Fruit fly (Drosophila melanogaster) whole organism, prepupa: ENCODE measurements around the gene CG8319.

ENCODE experiments used
- Blimp-1 ChIP-seq: fragments of 200-800 bp; sonication (Bioruptor generic); optimal IDR thresholded peaks from 3 replicates; lab custom pipeline; 2017; ENCODE audit warnings: missing biosample characterization, missing genetic modification characterization, mild to moderate bottlenecking, moderate library complexity, missing genetic modification reagents
- CG10631 ChIP-seq: fragments of 200-800 bp; sonication (Bioruptor generic); optimal IDR thresholded peaks from 2 replicates; lab custom pipeline; 2016; ENCODE audit warnings: missing biosample characterization, missing genetic modification characterization
- CG11294 ChIP-seq: fragments of 200-800 bp; sonication (Bioruptor generic); IDR thresholded peaks from 2 replicates; pipeline ENCODE4 v1.3.6; 2022; ENCODE audit warnings: missing biosample characterization, missing genetic modification characterization
- CG11762 ChIP-seq: fragments of 200-800 bp; sonication (Bioruptor generic); optimal IDR thresholded peaks from 3 replicates; lab custom pipeline; 2016; ENCODE audit warnings: missing biosample characterization, missing genetic modification characterization; ENCODE audit not compliant: insufficient read depth
- CG11902 ChIP-seq: fragments of 200-800 bp; sonication (Bioruptor generic); optimal IDR thresholded peaks from 3 replicates; lab custom pipeline; 2016; ENCODE audit warnings: missing biosample characterization, missing genetic modification characterization
- CG15336 ChIP-seq: fragments of 200-800 bp; sonication (Bioruptor generic); IDR thresholded peaks from 2 replicates; pipeline ENCODE4 v1.3.6; 2022; ENCODE audit warnings: missing biosample characterization, missing genetic modification characterization
- CG16779 ChIP-seq: fragments of 200-800 bp; sonication (Bioruptor generic); optimal IDR thresholded peaks from 3 replicates; lab custom pipeline; 2017; ENCODE audit warnings: missing biosample characterization, mild to moderate bottlenecking, missing genetic modification characterization
- CG3032 ChIP-seq: fragments of 200-800 bp; optimal IDR thresholded peaks from 2 replicates; lab custom pipeline; 2019; ENCODE audit warnings: missing biosample characterization, mild to moderate bottlenecking, missing genetic modification characterization, moderate library complexity
- CG32006 ChIP-seq: fragments of 200-800 bp; sonication (Bioruptor generic); optimal IDR thresholded peaks from 3 replicates; lab custom pipeline; 2017; ENCODE audit warnings: missing biosample characterization, mild to moderate bottlenecking, missing genetic modification characterization
- CG34406 ChIP-seq: fragments of 200-800 bp; sonication (Bioruptor generic); optimal IDR thresholded peaks from 3 replicates; lab custom pipeline; 2016; ENCODE audit warnings: missing biosample characterization, missing genetic modification characterization
- CG3919 ChIP-seq: fragments of 200-800 bp; sonication (Bioruptor generic); optimal IDR thresholded peaks from 3 replicates; lab custom pipeline; 2016; ENCODE audit warnings: missing biosample characterization, missing genetic modification characterization
- CG4318 ChIP-seq: fragments of 200-800 bp; sonication (Bioruptor generic); optimal IDR thresholded peaks from 3 replicates; lab custom pipeline; 2017; ENCODE audit warnings: missing biosample characterization, mild to moderate bottlenecking, missing genetic modification characterization
- CG6163 ChIP-seq: fragments of 200-800 bp; sonication (Bioruptor generic); IDR thresholded peaks from 3 replicates; pipeline ENCODE4 v1.3.6; 2022; ENCODE audit warnings: missing biosample characterization, missing genetic modification characterization
- CG6276 ChIP-seq: fragments of 200-800 bp; sonication (Bioruptor generic); optimal IDR thresholded peaks from 2 replicates; lab custom pipeline; 2017; ENCODE audit warnings: missing biosample characterization, mild to moderate bottlenecking, missing genetic modification characterization
- CG6792 ChIP-seq: fragments of 200-800 bp; sonication (Bioruptor generic); optimal IDR thresholded peaks from 3 replicates; lab custom pipeline; 2016; ENCODE audit warnings: missing biosample characterization, missing genetic modification characterization
- CG6808 ChIP-seq: fragments of 200-800 bp; sonication (Bioruptor generic); optimal IDR thresholded peaks from 3 replicates; lab custom pipeline; 2017; ENCODE audit warnings: missing biosample characterization, missing genetic modification characterization, mild to moderate bottlenecking, moderate library complexity, missing genetic modification reagents
- CG6854 ChIP-seq: fragments of 200-800 bp; sonication (Bioruptor generic); optimal IDR thresholded peaks from 2 replicates; lab custom pipeline; 2017; ENCODE audit warnings: missing biosample characterization, mild to moderate bottlenecking, missing genetic modification characterization
- CG8319 ChIP-seq: fragments of 200-800 bp; sonication (Bioruptor generic); optimal IDR thresholded peaks from 3 replicates; lab custom pipeline; 2016; ENCODE audit warnings: missing biosample characterization, missing genetic modification characterization
- CG8632 ChIP-seq: fragments of 200-800 bp; sonication (Bioruptor generic); optimal IDR thresholded peaks from 3 replicates; lab custom pipeline; 2016; ENCODE audit warnings: missing biosample characterization, missing genetic modification characterization
- CG9139 ChIP-seq: fragments of 200-800 bp; sonication (Bioruptor generic); optimal IDR thresholded peaks from 3 replicates; lab custom pipeline; 2017; ENCODE audit warnings: missing biosample characterization, mild to moderate bottlenecking, missing genetic modification characterization
- Eip75B ChIP-seq: fragments of 200-800 bp; sonication (Bioruptor generic); optimal IDR thresholded peaks from 3 replicates; lab custom pipeline; 2016; ENCODE audit warnings: missing biosample characterization, missing genetic modification characterization
- Eip78C ChIP-seq: fragments of 200-800 bp; sonication (Bioruptor generic); peaks from one replicate; lab custom pipeline; 2016; ENCODE audit warnings: missing biosample characterization, missing genetic modification characterization
- Eip93F ChIP-seq: fragments of 200-800 bp; sonication (Bioruptor generic); optimal IDR thresholded peaks from 2 replicates; lab custom pipeline; 2016; ENCODE audit warnings: missing biosample characterization, mild to moderate bottlenecking, missing genetic modification characterization
- Ets21C ChIP-seq: fragments of 200-800 bp; sonication (Bioruptor generic); optimal IDR thresholded peaks from 3 replicates; lab custom pipeline; 2016; ENCODE audit warnings: missing biosample characterization, missing genetic modification characterization
- Gug ChIP-seq: fragments of 200-800 bp; sonication (Bioruptor generic); IDR thresholded peaks from 2 replicates; pipeline ENCODE4 v1.3.6; 2022; ENCODE audit warnings: missing biosample characterization, missing genetic modification characterization
- Hr38 ChIP-seq: sonication (Bioruptor generic); optimal IDR thresholded peaks from 2 replicates; lab custom pipeline; 2016; ENCODE audit warnings: missing biosample characterization, missing genetic modification characterization
- Hr39 ChIP-seq: fragments of 200-800 bp; sonication (Bioruptor generic); optimal IDR thresholded peaks from 2 replicates; lab custom pipeline; 2016; ENCODE audit warnings: missing biosample characterization, missing genetic modification characterization
- Hr4 ChIP-seq: fragments of 200-800 bp; sonication (Bioruptor generic); optimal IDR thresholded peaks from 3 replicates; lab custom pipeline; 2016; ENCODE audit warnings: missing biosample characterization, missing genetic modification characterization
- Lpt ChIP-seq: fragments of 200-800 bp; sonication (Bioruptor generic); optimal IDR thresholded peaks from 3 replicates; lab custom pipeline; 2016; ENCODE audit warnings: missing biosample characterization, missing genetic modification characterization
- Met ChIP-seq: fragments of 200-800 bp; sonication (Bioruptor generic); optimal IDR thresholded peaks from 3 replicates; lab custom pipeline; 2016; ENCODE audit warnings: missing biosample characterization, missing genetic modification characterization
- Sox14 ChIP-seq: fragments of 200-800 bp; sonication (Bioruptor generic); optimal IDR thresholded peaks from 3 replicates; lab custom pipeline; 2016; ENCODE audit warnings: missing biosample characterization, missing genetic modification characterization
- cyc ChIP-seq: fragments of 200-800 bp; sonication (Bioruptor generic); optimal IDR thresholded peaks from 3 replicates; lab custom pipeline; 2016; ENCODE audit warnings: missing biosample characterization, missing genetic modification characterization
- dac ChIP-seq: fragments of 200-800 bp; sonication (Bioruptor generic); optimal IDR thresholded peaks from 2 replicates; lab custom pipeline; 2017; ENCODE audit warnings: missing biosample characterization, mild to moderate bottlenecking, missing genetic modification characterization
- dsx ChIP-seq: fragments of 200-800 bp; optimal IDR thresholded peaks from 3 replicates; lab custom pipeline; 2019; ENCODE audit warnings: missing biosample characterization, mild to moderate bottlenecking, missing genetic modification characterization, moderate library complexity; ENCODE audit not compliant: poor library complexity, severe bottlenecking
- eg ChIP-seq: fragments of 200-800 bp; sonication (Bioruptor generic); IDR thresholded peaks from 3 replicates; pipeline ENCODE4 v1.3.6; 2022; ENCODE audit warnings: missing biosample characterization, missing genetic modification characterization
- fd59A ChIP-seq: fragments of 200-800 bp; sonication (Bioruptor generic); optimal IDR thresholded peaks from 2 replicates; lab custom pipeline; 2017; ENCODE audit warnings: missing biosample characterization, mild to moderate bottlenecking, missing genetic modification characterization, missing genetic modification reagents
- fd85E ChIP-seq: fragments of 200-800 bp; sonication (Bioruptor generic); optimal IDR thresholded peaks from 3 replicates; lab custom pipeline; 2016; ENCODE audit warnings: missing biosample characterization, missing genetic modification characterization
- fkh ChIP-seq: fragments of 200-800 bp; sonication (Bioruptor generic); optimal IDR thresholded peaks from 3 replicates; lab custom pipeline; 2017; ENCODE audit warnings: missing biosample characterization, mild to moderate bottlenecking, missing genetic modification characterization, moderate library complexity
- lz ChIP-seq: fragments of 200-800 bp; sonication (Bioruptor generic); optimal IDR thresholded peaks from 3 replicates; lab custom pipeline; 2016; ENCODE audit warnings: missing biosample characterization, missing genetic modification characterization
- net ChIP-seq: fragments of 200-800 bp; sonication (Bioruptor generic); optimal IDR thresholded peaks from 3 replicates; lab custom pipeline; 2016; ENCODE audit warnings: missing biosample characterization, missing genetic modification characterization
- pdm3 ChIP-seq: fragments of 200-800 bp; sonication (Bioruptor generic); optimal IDR thresholded peaks from 3 replicates; lab custom pipeline; 2016; ENCODE audit warnings: missing biosample characterization, missing genetic modification characterization
- salr ChIP-seq, 2 experiments: fragments of 200-800 bp; sonication (Bioruptor generic); optimal IDR thresholded peaks; 3 replicates each; lab custom pipeline; 2016 to 2018; ENCODE audit warnings: missing biosample characterization in 2 of 2, missing genetic modification characterization in 2 of 2, mild to moderate bottlenecking in 1 of 2
- spab ChIP-seq: fragments of 200-800 bp; sonication (Bioruptor generic); optimal IDR thresholded peaks from 2 replicates; lab custom pipeline; 2017; ENCODE audit warnings: missing biosample characterization, mild to moderate bottlenecking, missing genetic modification characterization, missing genetic modification reagents
- ss ChIP-seq, 2 experiments: fragments of 200-800 bp; sonication (Bioruptor generic); optimal IDR thresholded peaks; 2 replicates in 1 of 2; 3 replicates in 1 of 2; lab custom pipeline; 2017 to 2018; ENCODE audit warnings: mild to moderate bottlenecking in 2 of 2, missing biosample characterization in 2 of 2, missing genetic modification characterization in 2 of 2, moderate library complexity in 1 of 2
- svp ChIP-seq: fragments of 200-800 bp; sonication (Bioruptor generic); peaks from one replicate; lab custom pipeline; 2016; ENCODE audit warnings: missing biosample characterization, missing genetic modification characterization
- topi ChIP-seq: fragments of 200-800 bp; sonication (Bioruptor generic); optimal IDR thresholded peaks from 3 replicates; lab custom pipeline; 2016; ENCODE audit warnings: missing biosample characterization, missing genetic modification characterization
- vri ChIP-seq: fragments of 200-800 bp; sonication (Bioruptor generic); optimal IDR thresholded peaks from 3 replicates; lab custom pipeline; 2016; ENCODE audit warnings: missing biosample characterization, mild to moderate bottlenecking, missing genetic modification characterization

The CG8319 gene

DNA sequence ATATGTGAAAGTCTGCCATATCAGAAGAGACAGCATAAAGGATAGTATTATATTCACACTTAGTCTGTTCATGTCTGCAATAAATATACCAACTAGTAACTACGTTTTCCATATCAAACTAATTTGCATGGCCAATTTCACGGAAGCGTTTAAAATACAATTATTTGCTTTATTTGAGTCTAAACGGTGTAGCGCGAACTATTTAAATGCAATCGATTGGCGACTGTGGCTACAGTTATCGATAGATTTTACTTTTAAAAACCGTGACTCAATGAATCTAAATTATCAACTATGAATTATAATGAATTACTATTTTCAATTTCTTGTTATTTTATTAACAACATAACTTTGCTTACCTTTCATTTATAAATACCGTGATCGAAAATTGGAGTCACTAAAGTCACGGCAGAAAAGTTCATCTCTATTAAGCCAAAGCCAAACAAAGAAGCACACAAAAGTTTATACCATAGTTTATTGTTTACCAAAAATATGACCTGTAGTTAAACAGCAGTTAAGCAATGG, at the start of gene CG8319, which contains the start of gene CG9427 (continued):
- no peak for TF ChIP-seq CG9139
- TF ChIP-seq eg (GFP tag; lab: Robert Waterston, UW), result 0 out of 3 replicates have a peak, but pooled peaks have one; percentile 29
- peak; percentile 10 for TF ChIP-seq CG11902 (GFP tag; lab: Kevin White, UChicago)
- TF ChIP-seq CG6163 (GFP tag; lab: Robert Waterston, UW), result peak; percentile 29; the same call in 2 of the 3 replicates
- TF ChIP-seq topi (GFP tag; lab: Kevin White, UChicago), result peak; percentile 63
- TF ChIP-seq fd85E (GFP tag; lab: Kevin White, UChicago), result no peak
- TF ChIP-seq CG8319, result no peak
- peak; percentile 63 for TF ChIP-seq Met (GFP tag; lab: Kevin White, UChicago)

DNA sequence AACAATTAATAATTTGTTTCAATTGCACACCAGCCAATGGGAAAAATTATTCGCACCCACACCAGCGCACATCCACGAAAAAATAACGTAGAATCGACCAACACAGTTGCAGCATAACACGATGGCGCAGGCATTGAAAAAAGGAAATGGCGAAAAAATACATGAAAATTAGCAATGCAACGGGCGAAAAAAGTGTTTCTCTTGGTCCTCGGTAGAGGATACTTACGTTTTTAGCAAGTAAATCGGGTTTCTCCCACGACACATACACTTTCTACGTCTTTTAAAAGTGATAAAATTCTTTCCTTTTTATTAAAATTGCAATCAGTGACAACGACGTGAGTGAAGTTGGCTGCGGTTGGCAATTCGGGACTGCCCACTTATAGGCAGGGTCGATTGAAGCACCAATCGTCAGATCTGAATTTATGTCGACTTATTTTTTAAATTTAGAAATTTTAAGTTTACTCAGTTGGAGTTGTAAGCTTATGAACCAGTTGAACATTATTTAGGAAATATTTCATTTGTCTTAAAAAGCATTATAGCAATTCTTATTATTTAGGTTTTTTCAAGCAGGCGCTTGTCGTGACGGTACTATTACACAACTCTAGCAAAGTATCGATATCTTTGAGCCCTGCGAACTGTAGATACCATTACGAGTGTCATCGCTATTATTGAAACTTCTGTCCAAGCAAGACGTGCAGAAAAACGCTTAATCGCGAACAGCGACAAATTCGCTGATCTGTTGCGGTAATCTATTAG, 49.6 kb upstream of the CG8319 start, which contains the start of the genes Kap-alpha3 and Son:
Kap-alpha3 (minus strand) TSS at position 352 of the 756 bp plus-strand sequence.
Son (plus strand) TSS at position 661 of the 756 bp plus-strand sequence.
- peak; percentile 9 for TF ChIP-seq Hr38 (GFP tag; lab: Kevin White, UChicago)
- peak; percentile 56 for TF ChIP-seq Lpt (GFP tag; lab: Kevin White, UChicago)
- peak; percentile 94 for TF ChIP-seq Eip78C (GFP tag; lab: Kevin White, UChicago)
- peak; percentile 79 for TF ChIP-seq CG6792
- TF ChIP-seq eg (GFP tag; lab: Robert Waterston, UW), result peak; percentile 84
- peak; percentile 84 for TF ChIP-seq Ets21C (GFP tag; lab: Kevin White, UChicago)
- TF ChIP-seq dsx (GFP tag; lab: Kevin White, UChicago), result peak; percentile 65
- peak; percentile 78 for TF ChIP-seq Hr4
- TF ChIP-seq CG8632, result peak; percentile 72
- peak; percentile 81 for TF ChIP-seq fkh (GFP tag; lab: Kevin White, UChicago)
- peak; percentile 83 for TF ChIP-seq CG6808
- peak; percentile 40 for TF ChIP-seq CG6276 (GFP tag; lab: Kevin White, UChicago)
- peak; percentile 91 for TF ChIP-seq vri (GFP tag; lab: Kevin White, UChicago)
- peak; percentile 89 for TF ChIP-seq Met (GFP tag; lab: Kevin White, UChicago)
- peak; percentile 56; the same call in 1 of the 2 replicates for TF ChIP-seq CG11294 (GFP tag; lab: Robert Waterston, UW)
- TF ChIP-seq CG6854 (GFP tag; lab: Kevin White, UChicago), result peak; percentile 92
- peak; percentile 91 for TF ChIP-seq lz (GFP tag; lab: Kevin White, UChicago)
- TF ChIP-seq Sox14 (GFP tag; lab: Kevin White, UChicago), result peak; percentile 88
- peak; percentile 91 for TF ChIP-seq CG3919 (GFP tag; lab: Kevin White, UChicago)
- peak; percentile 85 for TF ChIP-seq CG10631 (GFP tag; lab: Kevin White, UChicago)
- TF ChIP-seq CG32006 (GFP tag; lab: Kevin White, UChicago), result peak; percentile 79
- peak; percentile 83 for TF ChIP-seq net
- TF ChIP-seq svp, result no peak
- TF ChIP-seq CG34406, result peak; percentile 82
- TF ChIP-seq salr (GFP tag; optimal IDR thresholded peaks at IDR 0.05; lab: Kevin White, UChicago), result peak; percentile 70 to 82
- peak; percentile 88 for TF ChIP-seq pdm3 (GFP tag; lab: Kevin White, UChicago)
- peak; percentile 81 for TF ChIP-seq Blimp-1 (GFP tag; lab: Kevin White, UChicago)
- TF ChIP-seq CG3032, result peak; percentile 78
- TF ChIP-seq CG4318 (GFP tag; lab: Kevin White, UChicago), result peak; percentile 53
- TF ChIP-seq dac (GFP tag; lab: Kevin White, UChicago), result peak; percentile 63
- peak; percentile 85 for TF ChIP-seq CG6163 (GFP tag; lab: Robert Waterston, UW)
- TF ChIP-seq CG15336, result 0 out of 2 replicates have a peak, but pooled peaks have one; percentile 21
- TF ChIP-seq Hr39 (GFP tag; lab: Kevin White, UChicago), result peak; percentile 91
- TF ChIP-seq Eip93F (GFP tag; lab: Kevin White, UChicago), result no peak
- TF ChIP-seq Eip75B, result peak; percentile 90
- peak; percentile 70 for TF ChIP-seq CG11762 (GFP tag; lab: Kevin White, UChicago)
- peak; percentile 61 for TF ChIP-seq spab (GFP tag; lab: Kevin White, UChicago)
- peak; percentile 78 for TF ChIP-seq CG16779 (tag; lab: Kevin White, UChicago)
- TF ChIP-seq cyc (GFP tag; lab: Kevin White, UChicago), result peak; percentile 91
- TF ChIP-seq ss (GFP tag; optimal IDR thresholded peaks at IDR 0.05; lab: Kevin White, UChicago), result peak; percentile 67 to 91
- peak; percentile 57 for TF ChIP-seq Gug
- peak; percentile 75 for TF ChIP-seq CG8319
- peak; percentile 69 for TF ChIP-seq fd59A (GFP tag; lab: Kevin White, UChicago)
